Fruit fly (Drosophila melanogaster): ENCODE results near the gene trol.

The trol gene

dm6 chrX:2533843-2534473 is 11.3 kb downstream of the trol start (continued):
- TF ChIP-seq Hr78 (GFP tag; optimal IDR thresholded peaks at IDR 0.05) (no peak), tup (GFP tag; optimal IDR thresholded peaks at IDR 0.05) (no peak), Trl (optimal IDR thresholded peaks at IDR 0.05) (no peak), Trl (GFP tag; optimal IDR thresholded peaks at IDR 0.05) (peak; percentile 38), Jarid2 (GFP tag; optimal IDR thresholded peaks at IDR 0.05) (no peak), gcm (GFP tag; optimal IDR thresholded peaks at IDR 0.05) (no peak), trem (tag; optimal IDR thresholded peaks at IDR 0.05) (no peak), cato (GFP tag; optimal IDR thresholded peaks at IDR 0.05; ENCODE audit: borderline replicate concordance) (peak; percentile 22), CG16779 (GFP tag; IDR thresholded peaks at IDR 0.05) (peak; percentile 60; the same call in 1 of the 2 replicates), ash1 (GFP tag; optimal IDR thresholded peaks at IDR 0.05) (no peak), Vsx1 (GFP tag; optimal IDR thresholded peaks at IDR 0.05) (no peak), CG9727 (GFP tag; optimal IDR thresholded peaks at IDR 0.05) (peak; percentile 45), fru (optimal IDR thresholded peaks at IDR 0.05) (no peak), bab2 (GFP tag; optimal IDR thresholded peaks at IDR 0.05) (peak; percentile 51), ro (GFP tag; IDR thresholded peaks at IDR 0.05) (0 out of 2 replicates have a peak, but pooled peaks have one; percentile 23), CG12744 (GFP tag; optimal IDR thresholded peaks at IDR 0.05) (no peak), gro (GFP tag; optimal IDR thresholded peaks at IDR 0.05) (peak; percentile 11), cwo (GFP tag; optimal IDR thresholded peaks at IDR 0.05) (peak; percentile 55), stc (GFP tag; IDR thresholded peaks at IDR 0.05) (peak; percentile 60; the same call in 1 of the 2 replicates), CG12391 (tag; optimal IDR thresholded peaks at IDR 0.05) (peak; percentile 33), CG32772 (GFP tag; IDR thresholded peaks at IDR 0.05) (peak; percentile 57; the same call in 1 of the 2 replicates), nau (GFP tag; optimal IDR thresholded peaks at IDR 0.05) (peak; percentile 8), HLH54F (GFP tag; optimal IDR thresholded peaks at IDR 0.05) (peak; percentile 30), CG32767 (GFP tag; IDR thresholded peaks at IDR 0.05) (0 out of 2 replicates have a peak, but pooled peaks have one; percentile 28), MBD-R2 (GFP tag; IDR thresholded peaks at IDR 0.05) (peak; percentile 31; the same call in 1 of the 2 replicates), CG33557 (GFP tag; optimal IDR thresholded peaks at IDR 0.05) (no peak), sob (GFP tag; IDR thresholded peaks at IDR 0.05) (peak; percentile 68; the same call in 1 of the 2 replicates), HmgZ (tag; optimal IDR thresholded peaks at IDR 0.05) (peak; percentile 31), ase (GFP tag; IDR thresholded peaks at IDR 0.05) (peak; percentile 50; the same call in 2 of the 3 replicates), CG13123 (GFP tag; optimal IDR thresholded peaks at IDR 0.05) (no peak), org-1 (GFP tag; optimal IDR thresholded peaks at IDR 0.05) (peak; percentile 36), ERR (GFP tag; optimal IDR thresholded peaks at IDR 0.05) (no peak), Hmx (GFP tag; optimal IDR thresholded peaks at IDR 0.05) (no peak), maf-S (GFP tag; optimal IDR thresholded peaks at IDR 0.05) (no peak), CG8359 (GFP tag; optimal IDR thresholded peaks at IDR 0.05; ENCODE audit: borderline replicate concordance) (no peak), hbn (GFP tag; IDR thresholded peaks at IDR 0.05; ENCODE audit: partially characterized antibody) (no peak), sim (GFP tag; IDR thresholded peaks at IDR 0.05) (no peak), CG3407 (GFP tag; optimal IDR thresholded peaks at IDR 0.05) (no peak), CG30431 (GFP tag; optimal IDR thresholded peaks at IDR 0.05) (peak; percentile 39), otp (GFP tag; IDR thresholded peaks at IDR 0.05) (0 out of 3 replicates have a peak, but pooled peaks have one; percentile 37), CG6175 (GFP tag; IDR thresholded peaks at IDR 0.05) (peak; percentile 55; the same call in 2 of the 3 replicates), zfh2 (GFP tag; optimal IDR thresholded peaks at IDR 0.05) (peak; percentile 29), Deaf1 (tag; optimal IDR thresholded peaks at IDR 0.05) (peak; percentile 13), CG17385 (GFP tag; optimal IDR thresholded peaks at IDR 0.05) (peak; percentile 42), GATAe (GFP tag; conservative IDR thresholded peaks at IDR 0.05) (no peak), Dfd (GFP tag; optimal IDR thresholded peaks at IDR 0.05) (no peak), zfh1 (GFP tag; IDR thresholded peaks at IDR 0.05) (peak; percentile 61; the same call in 2 of the 3 replicates), Asciz (GFP tag; optimal IDR thresholded peaks at IDR 0.05) (no peak), Chrac-16 (GFP tag; optimal IDR thresholded peaks at IDR 0.05) (peak; percentile 3), tll (GFP tag; optimal IDR thresholded peaks at IDR 0.05) (no peak)
